Worm (Caenorhabditis elegans): ENCODE results near the gene gap-1.

The gap-1 gene

ce11 chrX:2203760-2204159, 11.5 kb downstream of the gap-1 start, which contains the start of gene T24C12.3 (continued):
- TF ChIP-seq fkh-8 (tag; optimal IDR thresholded peaks at IDR 0.05): no peak
- TF ChIP-seq nhr-84 (tag; optimal IDR thresholded peaks at IDR 0.05): no peak
- no peak for TF ChIP-seq blmp-1 (tag; optimal IDR thresholded peaks at IDR 0.05)

ce11 chrX:2204963-2205362, 12.7 kb downstream of the gap-1 start, which contains the start of gene T24C12.4:
TSS of gene T24C12.4 (minus strand) at chrX:2205063.
- TF ChIP-seq lin-14 (GFP tag; optimal IDR thresholded peaks at IDR 0.05): no peak

DNA sequence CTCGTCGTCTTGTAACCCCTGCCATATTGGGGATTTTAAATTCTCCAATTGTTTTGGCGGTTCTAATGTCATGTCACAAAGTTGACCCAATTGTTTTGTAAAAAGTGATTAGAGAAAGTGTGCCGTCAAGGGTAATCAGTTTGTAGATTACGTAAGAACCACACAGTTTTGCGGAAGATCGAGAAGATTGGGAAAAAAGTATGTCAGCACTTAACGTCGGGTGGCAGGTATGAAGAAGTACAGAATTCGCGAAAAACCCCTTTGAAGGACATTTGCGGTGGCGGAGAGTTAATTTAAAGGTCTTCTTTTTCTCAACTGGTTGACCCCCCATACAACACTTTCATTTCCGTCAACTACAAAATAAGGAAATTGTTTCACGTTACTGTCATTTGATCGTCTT, 16.1 kb downstream of the gap-1 start:
- TF ChIP-seq snpc-4 (tag; optimal IDR thresholded peaks at IDR 0.05) (no peak), tbx-2 (tag; optimal IDR thresholded peaks at IDR 0.05) (no peak), blmp-1 (tag; optimal IDR thresholded peaks at IDR 0.05) (peak; percentile 92), irx-1 (tag; optimal IDR thresholded peaks at IDR 0.05) (no peak), elt-3 (tag; optimal IDR thresholded peaks at IDR 0.05) (peak in 1 of 6 experiments; percentile 32), lin-39 (tag; optimal IDR thresholded peaks at IDR 0.05) (no peak), lin-14 (GFP tag; optimal IDR thresholded peaks at IDR 0.05) (peak; percentile 11)

DNA sequence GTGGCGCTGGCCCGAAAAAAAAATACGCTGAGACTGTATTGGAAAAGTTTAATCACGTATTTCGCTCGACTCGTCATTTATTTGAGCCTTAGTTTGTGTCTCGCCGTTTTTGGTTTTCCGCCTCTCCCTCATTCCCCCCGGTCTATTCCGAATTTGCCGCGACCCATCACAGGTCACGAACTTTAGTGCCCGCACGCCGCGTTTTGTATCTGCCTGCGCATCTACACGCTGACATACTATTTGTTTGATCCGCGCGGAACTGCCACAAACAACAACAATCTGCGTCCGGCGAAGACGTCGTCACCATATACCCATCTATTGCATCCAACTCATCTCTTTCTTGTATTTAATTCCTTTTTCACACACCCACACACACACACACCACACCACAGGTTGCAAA, 17.9 kb downstream of the gap-1 start:
- TF ChIP-seq unc-130 (tag; optimal IDR thresholded peaks at IDR 0.05): no peak
- no peak for TF ChIP-seq fkh-4 (tag; optimal IDR thresholded peaks at IDR 0.05; ENCODE audit: borderline replicate concordance)
- TF ChIP-seq skn-1 (tag; optimal IDR thresholded peaks at IDR 0.05): no peak
- peak; percentile 24 for TF ChIP-seq blmp-1 (tag; optimal IDR thresholded peaks at IDR 0.05)
- no peak for TF ChIP-seq mdl-1 (tag; optimal IDR thresholded peaks at IDR 0.05)

DNA sequence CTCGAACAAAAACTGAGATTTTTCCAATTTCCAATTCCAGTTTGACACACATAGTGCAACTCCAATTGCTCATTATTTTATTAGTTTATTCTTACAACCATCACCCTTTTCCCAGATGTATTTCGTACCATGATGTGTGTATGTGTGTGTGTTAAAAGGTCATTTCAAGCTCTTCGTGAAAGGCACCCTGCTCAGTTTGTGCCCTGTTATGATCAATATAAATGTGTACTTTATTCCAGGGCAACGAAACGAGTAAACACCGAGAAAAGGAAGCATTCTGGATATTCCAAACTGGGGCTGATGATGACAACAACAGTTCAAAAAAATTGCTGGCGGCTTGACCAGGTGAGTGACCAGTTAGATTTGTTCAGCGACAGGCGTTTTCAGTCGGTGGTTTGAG, 18.4 kb downstream of the gap-1 start, which contains the start of gene peb-1:
peb-1 (plus strand) TSS at position 301 of the 400 bp plus-strand sequence.
- TF ChIP-seq nhr-90 (tag; optimal IDR thresholded peaks at IDR 0.05; ENCODE audit: poor library complexity) (no peak), nhr-11 (tag; optimal IDR thresholded peaks at IDR 0.05) (no peak), zag-1 (tag; optimal IDR thresholded peaks at IDR 0.05) (no peak), lsy-2 (tag; optimal IDR thresholded peaks at IDR 0.05) (no peak), vab-15 (tag; optimal IDR thresholded peaks at IDR 0.05) (no peak), ces-1 (GFP tag; optimal IDR thresholded peaks at IDR 0.05) (no peak), sptf-1 (tag; optimal IDR thresholded peaks at IDR 0.05) (no peak), nhr-237 (tag; optimal IDR thresholded peaks at IDR 0.05) (no peak), nhr-76 (tag; optimal IDR thresholded peaks at IDR 0.05) (no peak), nhr-71 (tag; optimal IDR thresholded peaks at IDR 0.05) (no peak), xbp-1 (tag; optimal IDR thresholded peaks at IDR 0.05) (no peak), C16A3.4 (tag; optimal IDR thresholded peaks at IDR 0.05) (no peak), lin-13 (GFP tag; optimal IDR thresholded peaks at IDR 0.05) (no peak), sox-4 (tag; optimal IDR thresholded peaks at IDR 0.05) (no peak), egl-27 (tag; optimal IDR thresholded peaks at IDR 0.05) (no peak), swsn-7 (tag; optimal IDR thresholded peaks at IDR 0.05) (no peak), ama-1 (optimal IDR thresholded peaks at IDR 0.05) (no peak), zip-4 (GFP tag; optimal IDR thresholded peaks at IDR 0.05) (no peak), efl-1 (optimal IDR thresholded peaks at IDR 0.05) (no peak), efl-1 (GFP tag; optimal IDR thresholded peaks at IDR 0.05 in 1 of 2) (no peak)

- TF ChIP-seq ztf-4 (tag; optimal IDR thresholded peaks at IDR 0.05): no peak
- TF ChIP-seq nhr-77 (tag; optimal IDR thresholded peaks at IDR 0.05): no peak
- no peak for TF ChIP-seq mdl-1 (tag; optimal IDR thresholded peaks at IDR 0.05)
- no peak for TF ChIP-seq egl-27 (tag; optimal IDR thresholded peaks at IDR 0.05)
Observed at ce11 chrX:2212141-2212540, 19.8 kb downstream of the gap-1 start.
